Worm (Caenorhabditis elegans) whole organism, L4 larva: ENCODE measurements around the gene enol-1.

ENCODE experiments used
- D1046.2 ChIP-seq: fragments of 200-800 bp; sonication (Bioruptor generic); IDR thresholded peaks from 2 replicates; pipeline ENCODE4 v1.3.6; 2022; ENCODE audit warnings: missing genetic modification characterization, missing compliant biosample characterization
- F10B5.3 ChIP-seq: sonication (generic microtip); optimal IDR thresholded peaks from 2 replicates; lab custom pipeline; 2016; ENCODE audit warnings: mild to moderate bottlenecking, missing genetic modification characterization, missing compliant biosample characterization
- F26F4.8 ChIP-seq: fragments of 200-800 bp; sonication (Bioruptor generic); conservative IDR thresholded peaks from 2 replicates; pipeline ENCODE4 v1.3.6; 2022; ENCODE audit warnings: missing genetic modification characterization, missing compliant biosample characterization
- F37D6.2 ChIP-seq: sonication (generic microtip); optimal IDR thresholded peaks from 2 replicates; lab custom pipeline; 2016; ENCODE audit warnings: mild to moderate bottlenecking, missing genetic modification characterization, missing compliant biosample characterization
- F49E8.2 ChIP-seq: sonication (generic microtip); optimal IDR thresholded peaks from 2 replicates; lab custom pipeline; 2016; ENCODE audit warnings: missing compliant biosample characterization, mild to moderate bottlenecking, missing genetic modification characterization, borderline replicate concordance
- R02D3.7 ChIP-seq: fragments of 150-350 bp; sonication (generic microtip); optimal IDR thresholded peaks from 3 replicates; lab custom pipeline; 2014; ENCODE audit warnings: missing biosample characterization, missing genetic modification characterization
- Y105C5A.15 ChIP-seq: fragments of 200-800 bp; sonication (Bioruptor generic); IDR thresholded peaks from 2 replicates; pipeline ENCODE4 v1.3.6; 2022; ENCODE audit warnings: missing genetic modification characterization, missing compliant biosample characterization
- Y48G9A.11 ChIP-seq: fragments of 200-800 bp; sonication (Bioruptor generic); IDR thresholded peaks from 2 replicates; pipeline ENCODE4 v1.3.6; 2022; ENCODE audit warnings: missing genetic modification reagents, missing genetic modification characterization, missing compliant biosample characterization
- ZK337.2 ChIP-seq: fragments of 200-800 bp; sonication (Bioruptor generic); IDR thresholded peaks from 2 replicates; pipeline ENCODE4 v1.3.6; 2022; ENCODE audit warnings: missing genetic modification reagents, missing genetic modification characterization, missing compliant biosample characterization
- aha-1 ChIP-seq: fragments of 150-350 bp; peaks from one replicate; lab custom pipeline; 2014; ENCODE audit warnings: missing biosample characterization, missing genetic modification characterization
- attf-4 ChIP-seq: sonication (generic microtip); optimal IDR thresholded peaks from 3 replicates; lab custom pipeline; 2017; ENCODE audit warnings: missing biosample characterization, missing genetic modification characterization
- ceh-32 ChIP-seq: sonication (generic microtip); optimal IDR thresholded peaks from 2 replicates; lab custom pipeline; 2016; ENCODE audit warnings: mild to moderate bottlenecking, missing genetic modification characterization, missing compliant biosample characterization; ENCODE audit not compliant: poor library complexity
- ceh-44 ChIP-seq: fragments of 200-800 bp; sonication (Bioruptor generic); IDR thresholded peaks from 2 replicates; pipeline ENCODE4 v1.3.6; 2022; ENCODE audit warnings: missing genetic modification reagents, missing genetic modification characterization, missing compliant biosample characterization
- ceh-62 ChIP-seq: sonication (generic microtip); optimal IDR thresholded peaks from 2 replicates; lab custom pipeline; 2017; ENCODE audit warnings: missing biosample characterization, missing genetic modification characterization
- dmd-8 ChIP-seq: fragments of 200-800 bp; sonication (Bioruptor generic); IDR thresholded peaks from 2 replicates; pipeline ENCODE4 v1.3.6; 2022; ENCODE audit warnings: missing genetic modification characterization, missing compliant biosample characterization
- dve-1 ChIP-seq: sonication (generic microtip); optimal IDR thresholded peaks from 2 replicates; lab custom pipeline; 2017; ENCODE audit warnings: antibody characterized with exemption, mild to moderate bottlenecking, missing genetic modification characterization, missing compliant biosample characterization; ENCODE audit not compliant: insufficient read depth
- hif-1 ChIP-seq, 2 experiments: sonication (generic microtip); optimal IDR thresholded peaks; 2 replicates each; lab custom pipeline; 2016 to 2017; ENCODE audit warnings: missing compliant biosample characterization in 2 of 2, missing genetic modification characterization in 2 of 2, missing genetic modification reagents in 2 of 2, missing genotype in 2 of 2, mild to moderate bottlenecking in 1 of 2
- hlh-11 ChIP-seq: fragments of 200-800 bp; sonication (Bioruptor generic); optimal IDR thresholded peaks from 2 replicates; lab custom pipeline; 2018; ENCODE audit warnings: mild to moderate bottlenecking, missing genetic modification characterization, missing compliant biosample characterization
- hlh-30 ChIP-seq: sonication (generic microtip); optimal IDR thresholded peaks from 2 replicates; lab custom pipeline; 2017; ENCODE audit warnings: antibody characterized with exemption, mild to moderate bottlenecking, missing genetic modification characterization, missing compliant biosample characterization; ENCODE audit not compliant: insufficient read depth
- hmg-1.1 ChIP-seq: fragments of 200-800 bp; sonication (Bioruptor generic); IDR thresholded peaks from 2 replicates; pipeline ENCODE4 v1.3.6; 2022; ENCODE audit warnings: missing genetic modification reagents, missing genetic modification characterization, missing compliant biosample characterization
- lim-7 ChIP-seq: fragments of 200-800 bp; sonication (Bioruptor generic); IDR thresholded peaks from 2 replicates; pipeline ENCODE4 v1.3.6; 2022; ENCODE audit warnings: missing genetic modification characterization, missing compliant biosample characterization
- lin-38 ChIP-seq: fragments of 200-800 bp; sonication (Bioruptor generic); IDR thresholded peaks from 2 replicates; pipeline ENCODE4 v1.3.6; 2022; ENCODE audit warnings: missing genetic modification reagents, missing genetic modification characterization, missing compliant biosample characterization
- lsy-2 ChIP-seq, 2 experiments: fragments of 150-350 bp in 1 of 2; sonication (generic microtip) in 1 of 2; optimal IDR thresholded peaks; 2 replicates each; lab custom pipeline; 2014 to 2017; ENCODE audit warnings: missing biosample characterization in 2 of 2, missing genetic modification characterization in 2 of 2
- madf-5 ChIP-seq, 2 experiments: fragments of 200-800 bp; sonication (Bioruptor generic); IDR thresholded peaks; 2 replicates each; pipeline ENCODE4 v1.3.6; 2022; ENCODE audit warnings: missing compliant biosample characterization in 2 of 2, missing genetic modification characterization in 2 of 2
- madf-9 ChIP-seq: fragments of 200-800 bp; sonication (Bioruptor generic); conservative IDR thresholded peaks from 2 replicates; pipeline ENCODE4 v1.3.6; 2022; ENCODE audit warnings: missing genetic modification reagents, missing genetic modification characterization, missing compliant biosample characterization
- mdl-1 ChIP-seq, 2 experiments: fragments of 150-350 bp in 1 of 2; sonication (generic microtip) in 1 of 2; optimal IDR thresholded peaks; 2 replicates each; lab custom pipeline; 2014 to 2017; ENCODE audit warnings: missing biosample characterization in 2 of 2, missing genetic modification characterization in 2 of 2
- mdt-29 ChIP-seq: fragments of 200-800 bp; sonication (Bioruptor generic); IDR thresholded peaks from 2 replicates; pipeline ENCODE4 v1.3.6; 2022; ENCODE audit warnings: missing genetic modification reagents, missing genetic modification characterization, missing compliant biosample characterization
- mes-2 ChIP-seq: sonication (generic microtip); optimal IDR thresholded peaks from 2 replicates; lab custom pipeline; 2016; ENCODE audit warnings: missing genotype, mild to moderate bottlenecking, missing genetic modification characterization, missing compliant biosample characterization; ENCODE audit not compliant: poor library complexity, severe bottlenecking
- mxl-2 ChIP-seq: fragments of 200-800 bp; sonication (Bioruptor generic); conservative IDR thresholded peaks from 2 replicates; pipeline ENCODE4 v1.3.6; 2022; ENCODE audit warnings: missing genetic modification reagents, missing genetic modification characterization, missing compliant biosample characterization
- nhr-11 ChIP-seq: fragments of 150-350 bp; optimal IDR thresholded peaks from 2 replicates; lab custom pipeline; 2014; ENCODE audit warnings: missing biosample characterization, missing genetic modification characterization
- nhr-111 ChIP-seq: fragments of 200-800 bp; sonication (Bioruptor generic); optimal IDR thresholded peaks from 2 replicates; lab custom pipeline; 2018; ENCODE audit warnings: mild to moderate bottlenecking, missing genetic modification characterization, missing compliant biosample characterization
- nhr-25 ChIP-seq: sonication (generic microtip); optimal IDR thresholded peaks from 2 replicates; lab custom pipeline; 2017; ENCODE audit warnings: missing genetic modification characterization, mild to moderate bottlenecking, missing compliant biosample characterization, antibody characterized with exemption, moderate library complexity, borderline replicate concordance; ENCODE audit not compliant: insufficient read depth
- nhr-28 ChIP-seq: fragments of 150-350 bp; optimal IDR thresholded peaks from 2 replicates; lab custom pipeline; 2014; ENCODE audit warnings: missing biosample characterization, missing genetic modification characterization
- nhr-41 ChIP-seq: fragments of 200-800 bp; sonication (Bioruptor generic); IDR thresholded peaks from 2 replicates; pipeline ENCODE4 v1.3.6; 2022; ENCODE audit warnings: missing genetic modification reagents, missing genetic modification characterization, missing compliant biosample characterization
- nhr-48 ChIP-seq: sonication (generic microtip); optimal IDR thresholded peaks from 2 replicates; lab custom pipeline; 2016; ENCODE audit warnings: mild to moderate bottlenecking, missing genetic modification characterization, missing compliant biosample characterization
- nhr-76 ChIP-seq: fragments of 150-350 bp; optimal IDR thresholded peaks from 2 replicates; lab custom pipeline; 2014; ENCODE audit warnings: missing biosample characterization, missing genetic modification characterization
- pha-4 ChIP-seq, 2 experiments: fragments of 150-350 bp in 1 of 2; fragments of 200-800 bp in 1 of 2; sonication (Bioruptor generic) in 1 of 2; IDR thresholded peaks in 1 of 2; optimal IDR thresholded peaks in 1 of 2; 2 replicates each; pipeline versions ENCODE4 v1.3.6 to Lab custom; 2014 to 2022; ENCODE audit warnings: missing genetic modification characterization in 2 of 2, missing genetic modification reagents in 2 of 2, missing biosample characterization in 1 of 2, missing compliant biosample characterization in 1 of 2
- rbr-2 ChIP-seq: sonication (generic microtip); optimal IDR thresholded peaks from 2 replicates; lab custom pipeline; 2016; ENCODE audit warnings: missing genotype, missing genetic modification characterization, missing compliant biosample characterization
- saeg-2 ChIP-seq: fragments of 200-800 bp; sonication (Bioruptor generic); IDR thresholded peaks from 2 replicates; pipeline ENCODE4 v1.3.6; 2022; ENCODE audit warnings: missing genetic modification reagents, missing genetic modification characterization, missing compliant biosample characterization
- skn-1 ChIP-seq: fragments of 150-350 bp; optimal IDR thresholded peaks from 2 replicates; lab custom pipeline; 2014; ENCODE audit warnings: missing biosample characterization, missing genetic modification characterization
- snpc-4 ChIP-seq: fragments of 150-350 bp; optimal IDR thresholded peaks from 2 replicates; lab custom pipeline; 2014; ENCODE audit warnings: missing biosample characterization, missing genetic modification characterization
- spr-1 ChIP-seq: sonication (generic microtip); optimal IDR thresholded peaks from 2 replicates; lab custom pipeline; 2016; ENCODE audit warnings: mild to moderate bottlenecking, missing genetic modification characterization, missing compliant biosample characterization
- unc-130 ChIP-seq: sonication (generic microtip); optimal IDR thresholded peaks from 2 replicates; lab custom pipeline; 2016; ENCODE audit warnings: missing genetic modification reagents, missing genetic modification characterization, missing compliant biosample characterization
- unc-39 ChIP-seq: sonication (generic microtip); optimal IDR thresholded peaks from 2 replicates; lab custom pipeline; 2017; ENCODE audit warnings: missing biosample characterization, missing genetic modification characterization
- unc-62 ChIP-seq, 3 experiments: fragments of 150-350 bp in 1 of 3; sonication (generic microtip); optimal IDR thresholded peaks in 2 of 3; peaks in 1 of 3; 1 replicate in 1 of 3; 2 replicates in 2 of 3; lab custom pipeline; 2014 to 2017; ENCODE audit warnings: missing biosample characterization in 3 of 3, missing genetic modification characterization in 3 of 3, missing genetic modification reagents in 3 of 3, missing genotype in 1 of 3
- vab-7 ChIP-seq: fragments of 200-800 bp; sonication (Bioruptor generic); IDR thresholded peaks from 2 replicates; pipeline ENCODE4 v1.3.6; 2022; ENCODE audit warnings: missing genetic modification reagents, missing genetic modification characterization, missing compliant biosample characterization
- ztf-11 ChIP-seq: fragments of 150-350 bp; optimal IDR thresholded peaks from 2 replicates; lab custom pipeline; 2014; ENCODE audit warnings: missing biosample characterization, missing genetic modification characterization
- ztf-7 ChIP-seq: fragments of 150-350 bp; optimal IDR thresholded peaks from 2 replicates; lab custom pipeline; 2014; ENCODE audit warnings: missing biosample characterization, missing genetic modification characterization

enol-1 gene

ce11 chrII:8931405-8932149 lies 780 bp downstream of the enol-1 start:
- TF ChIP-seq ZK337.2 (GFP tag; lab: Robert Waterston, UW) (no peak), lin-38 (no peak), unc-130 (no peak), madf-5 (GFP tag; IDR thresholded peaks at IDR 0.05; lab: Robert Waterston, UW) (no peak), aha-1 (tag; lab: Kevin White, UChicago) (peak; percentile 99), unc-62 (GFP tag; optimal IDR thresholded peaks at IDR 0.05 in 1 of 2; lab: Kevin White, UChicago) (peak in 1 of 2 experiments; percentile 82), unc-62 (tag; optimal IDR thresholded peaks at IDR 0.05; lab: Kevin White, UChicago) (no peak), nhr-25 (tag; lab: Kevin White, UChicago) (no peak), Y105C5A.15 (GFP tag; lab: Robert Waterston, UW) (no peak), pha-4 (GFP tag; IDR thresholded peaks at IDR 0.05; lab: Robert Waterston, UW) (0 out of 2 replicates have a peak, but pooled peaks have one; percentile 34), pha-4 (tag; optimal IDR thresholded peaks at IDR 0.05; lab: Kevin White, UChicago) (no peak), rbr-2 (peak; percentile 35), F37D6.2 (tag; lab: Kevin White, UChicago) (no peak), unc-39 (tag; lab: Kevin White, UChicago) (no peak), lim-7 (GFP tag; lab: Robert Waterston, UW) (no peak), ceh-32 (no peak), Y48G9A.11 (GFP tag; lab: Robert Waterston, UW) (no peak), nhr-111 (no peak), spr-1 (peak; percentile 4), nhr-41 (GFP tag; lab: Robert Waterston, UW) (no peak), lsy-2 (tag; optimal IDR thresholded peaks at IDR 0.05; lab: Kevin White, UChicago) (peak; percentile 0 to 28), F10B5.3 (tag; lab: Kevin White, UChicago) (no peak), nhr-11 (tag; lab: Kevin White, UChicago) (no peak), mes-2 (tag; lab: Kevin White, UChicago) (peak; percentile 15), madf-9 (GFP tag; lab: Robert Waterston, UW) (0 out of 2 replicates have a peak, but pooled peaks have one; percentile 21), nhr-28 (peak; percentile 47), nhr-76 (tag; lab: Kevin White, UChicago) (no peak), saeg-2 (GFP tag; lab: Robert Waterston, UW) (no peak), mdl-1 (tag; optimal IDR thresholded peaks at IDR 0.05; lab: Kevin White, UChicago) (peak in 1 of 2 experiments; percentile 61), F49E8.2 (tag; lab: Kevin White, UChicago) (no peak), ceh-44 (GFP tag; lab: Robert Waterston, UW) (no peak), mdt-29 (no peak), nhr-48 (tag; lab: Kevin White, UChicago) (no peak), attf-4 (no peak), hif-1 (tag; optimal IDR thresholded peaks at IDR 0.05; lab: Kevin White, UChicago) (peak; percentile 13 to 99), ztf-7 (tag; lab: Kevin White, UChicago) (no peak), hlh-30 (tag; lab: Kevin White, UChicago) (peak; percentile 76), D1046.2 (GFP tag; lab: Robert Waterston, UW) (no peak), snpc-4 (tag; lab: Kevin White, UChicago) (no peak), dmd-8 (GFP tag; lab: Robert Waterston, UW) (no peak), vab-7 (no peak), ceh-62 (tag; lab: Kevin White, UChicago) (no peak), hlh-11 (peak; percentile 72), ztf-11 (tag; lab: Kevin White, UChicago) (no peak), F26F4.8 (0 out of 2 replicates have a peak, but pooled peaks have one; percentile 11), skn-1 (tag; lab: Kevin White, UChicago) (no peak), R02D3.7 (no peak), mxl-2 (GFP tag; lab: Robert Waterston, UW) (no peak), hmg-1.1 (GFP tag; lab: Robert Waterston, UW) (no peak; the same call in 1 of the 2 replicates), dve-1 (peak; percentile 28)
